Fruit fly (Drosophila melanogaster) whole organism, embryonic: ENCODE results near the gene Tps1.

Experiments used
- ATbp ChIP-seq: fragments of 200-800 bp; sonication (Bioruptor generic); optimal IDR thresholded peaks from 2 replicates; lab custom pipeline; 2017; ENCODE audit warnings: missing biosample characterization, mild to moderate bottlenecking, missing genetic modification characterization, missing genetic modification reagents
- Aef1 ChIP-seq: fragments of 200-800 bp; sonication (Bioruptor generic); IDR thresholded peaks from 3 replicates; pipeline ENCODE4 v1.3.6; 2022; ENCODE audit warnings: missing biosample characterization, missing genetic modification characterization
- Bdp1 ChIP-seq: fragments of 200-800 bp; sonication (Bioruptor generic); optimal IDR thresholded peaks from 3 replicates; lab custom pipeline; 2016; ENCODE audit warnings: missing biosample characterization, missing genetic modification characterization
- CG10267 ChIP-seq: fragments of 200-800 bp; sonication (Bioruptor generic); optimal IDR thresholded peaks from 2 replicates; lab custom pipeline; 2018; ENCODE audit warnings: missing biosample characterization, mild to moderate bottlenecking, missing genetic modification characterization, moderate library complexity
- CG11398 ChIP-seq: fragments of 200-800 bp; sonication (Bioruptor generic); optimal IDR thresholded peaks from 2 replicates; lab custom pipeline; 2016; ENCODE audit warnings: missing biosample characterization, missing genetic modification characterization
- CG14050 ChIP-seq: fragments of 200-800 bp; sonication (Bioruptor generic); IDR thresholded peaks from 3 replicates; pipeline ENCODE4 v1.3.6; 2022; ENCODE audit warnings: missing biosample characterization, missing genetic modification characterization
- CG14441 ChIP-seq: fragments of 200-800 bp; sonication (Bioruptor generic); IDR thresholded peaks from 2 replicates; pipeline ENCODE4 v1.3.6; 2022; ENCODE audit warnings: missing biosample characterization, missing genetic modification characterization
- CG14860 ChIP-seq: fragments of 200-800 bp; sonication (Bioruptor generic); IDR thresholded peaks from 3 replicates; pipeline ENCODE4 v1.3.6; 2022; ENCODE audit warnings: missing biosample characterization, missing genetic modification characterization; ENCODE audit not compliant: partially characterized antibody
- CG15514 ChIP-seq: fragments of 200-800 bp; sonication (Bioruptor generic); optimal IDR thresholded peaks from 3 replicates; lab custom pipeline; 2017; ENCODE audit warnings: missing biosample characterization, missing genetic modification characterization, mild to moderate bottlenecking, moderate library complexity, missing genetic modification reagents
- CG15696 ChIP-seq: fragments of 200-800 bp; sonication (Bioruptor generic); optimal IDR thresholded peaks from 2 replicates; lab custom pipeline; 2019; ENCODE audit warnings: missing biosample characterization, mild to moderate bottlenecking, missing genetic modification characterization, moderate library complexity
- CG1832 ChIP-seq: fragments of 200-800 bp; sonication (Bioruptor generic); optimal IDR thresholded peaks from 2 replicates; lab custom pipeline; 2017; ENCODE audit warnings: missing biosample characterization, mild to moderate bottlenecking, missing genetic modification characterization, inconsistent platforms
- CG2875 ChIP-seq: fragments of 200-800 bp; sonication (Bioruptor generic); optimal IDR thresholded peaks from 2 replicates; lab custom pipeline; 2017; ENCODE audit warnings: missing biosample characterization, mild to moderate bottlenecking, missing genetic modification characterization, missing genetic modification reagents
- CG3163 ChIP-seq: fragments of 200-800 bp; sonication (Bioruptor generic); optimal IDR thresholded peaks from 3 replicates; lab custom pipeline; 2016; ENCODE audit warnings: missing biosample characterization, missing genetic modification characterization
- CG3281 ChIP-seq: fragments of 200-800 bp; sonication (Bioruptor generic); optimal IDR thresholded peaks from 3 replicates; lab custom pipeline; 2017; ENCODE audit warnings: missing biosample characterization, mild to moderate bottlenecking, missing genetic modification characterization
- CG33213 ChIP-seq: fragments of 200-800 bp; sonication (Bioruptor generic); optimal IDR thresholded peaks from 3 replicates; lab custom pipeline; 2016; ENCODE audit warnings: missing biosample characterization, missing genetic modification characterization
- CG3407 ChIP-seq: fragments of 200-800 bp; sonication (Bioruptor generic); optimal IDR thresholded peaks from 2 replicates; lab custom pipeline; 2018; ENCODE audit warnings: missing biosample characterization, mild to moderate bottlenecking, missing genetic modification characterization
- CG6654 ChIP-seq: fragments of 200-800 bp; sonication (Bioruptor generic); optimal IDR thresholded peaks from 2 replicates; lab custom pipeline; 2017; ENCODE audit warnings: missing biosample characterization, mild to moderate bottlenecking, missing genetic modification characterization
- CG7987 ChIP-seq: fragments of 200-800 bp; sonication (Bioruptor generic); optimal IDR thresholded peaks from 2 replicates; lab custom pipeline; 2018; ENCODE audit warnings: missing biosample characterization, mild to moderate bottlenecking, missing genetic modification characterization, moderate library complexity
- Dad ChIP-seq: fragments of 200-800 bp; sonication (Bioruptor generic); optimal IDR thresholded peaks from 3 replicates; lab custom pipeline; 2016; ENCODE audit warnings: missing biosample characterization, missing genetic modification characterization
- Deaf1 ChIP-seq: fragments of 200-800 bp; optimal IDR thresholded peaks from 3 replicates; lab custom pipeline; 2019; ENCODE audit warnings: missing biosample characterization, mild to moderate bottlenecking, missing genetic modification characterization, moderate library complexity
- Doc3 ChIP-seq: fragments of 200-800 bp; sonication (Bioruptor generic); IDR thresholded peaks from 3 replicates; pipeline ENCODE4 v1.3.6; 2022; ENCODE audit warnings: missing biosample characterization, missing genetic modification characterization; ENCODE audit not compliant: partially characterized antibody
- Dp ChIP-seq: fragments of 200-800 bp; sonication (Bioruptor generic); optimal IDR thresholded peaks from 2 replicates; lab custom pipeline; 2018; ENCODE audit warnings: missing biosample characterization, mild to moderate bottlenecking, missing genetic modification characterization, moderate library complexity
- Elba2 ChIP-seq: fragments of 200-800 bp; sonication (Bioruptor generic); optimal IDR thresholded peaks from 3 replicates; lab custom pipeline; 2016; ENCODE audit warnings: missing biosample characterization, missing genetic modification characterization
- Ets97D ChIP-seq: fragments of 200-800 bp; sonication (Bioruptor generic); optimal IDR thresholded peaks from 3 replicates; lab custom pipeline; 2016; ENCODE audit warnings: missing biosample characterization, missing genetic modification characterization
- GATAe ChIP-seq: fragments of 200-800 bp; sonication (Bioruptor generic); conservative IDR thresholded peaks from 2 replicates; pipeline ENCODE4 v1.3.6; 2022; ENCODE audit warnings: missing biosample characterization, missing genetic modification characterization
- HLH54F ChIP-seq: fragments of 200-800 bp; sonication (Bioruptor generic); optimal IDR thresholded peaks from 3 replicates; lab custom pipeline; 2016; ENCODE audit warnings: missing biosample characterization, missing genetic modification characterization
- Hmr ChIP-seq: fragments of 200-800 bp; sonication (Bioruptor generic); optimal IDR thresholded peaks from 3 replicates; lab custom pipeline; 2017; ENCODE audit warnings: mild to moderate bottlenecking, missing biosample characterization, missing genetic modification reagents, missing genetic modification characterization
- Lhr ChIP-seq: fragments of 200-800 bp; sonication (Bioruptor generic); optimal IDR thresholded peaks from 3 replicates; lab custom pipeline; 2017; ENCODE audit warnings: mild to moderate bottlenecking, missing biosample characterization, missing genetic modification reagents, missing genetic modification characterization
- MESR4 ChIP-seq: fragments of 200-800 bp; sonication (Bioruptor generic); optimal IDR thresholded peaks from 2 replicates; lab custom pipeline; 2018; ENCODE audit warnings: missing biosample characterization, mild to moderate bottlenecking, missing genetic modification characterization, moderate library complexity
- Nf-YC ChIP-seq: fragments of 200-800 bp; optimal IDR thresholded peaks from 3 replicates; lab custom pipeline; 2019; ENCODE audit warnings: missing biosample characterization, mild to moderate bottlenecking, missing genetic modification characterization, moderate library complexity
- Sry-δ ChIP-seq: fragments of 200-800 bp; sonication (Bioruptor generic); optimal IDR thresholded peaks from 2 replicates; lab custom pipeline; 2016; ENCODE audit warnings: missing biosample characterization, missing genetic modification characterization
- ap ChIP-seq: fragments of 200-800 bp; sonication (Bioruptor generic); IDR thresholded peaks from 2 replicates; pipeline ENCODE4 v1.3.6; 2022; ENCODE audit warnings: missing biosample characterization, missing genetic modification characterization
- corto ChIP-seq: fragments of 200-800 bp; sonication (Bioruptor generic); optimal IDR thresholded peaks from 2 replicates; lab custom pipeline; 2016; ENCODE audit warnings: missing biosample characterization, mild to moderate bottlenecking, missing genetic modification characterization, moderate library complexity
- ham ChIP-seq: fragments of 200-800 bp; sonication (Bioruptor generic); IDR thresholded peaks from 2 replicates; pipeline ENCODE4 v1.3.6; 2022; ENCODE audit warnings: missing biosample characterization, missing genetic modification characterization
- hbn ChIP-seq: fragments of 200-800 bp; sonication (Bioruptor generic); IDR thresholded peaks from 2 replicates; pipeline ENCODE4 v1.3.6; 2022; ENCODE audit warnings: missing biosample characterization, missing genetic modification characterization; ENCODE audit not compliant: partially characterized antibody
- jing ChIP-seq: fragments of 200-800 bp; sonication (Bioruptor generic); optimal IDR thresholded peaks from 2 replicates; lab custom pipeline; 2018; ENCODE audit warnings: missing biosample characterization, mild to moderate bottlenecking, missing genetic modification characterization
- knrl ChIP-seq: fragments of 200-800 bp; sonication (Bioruptor generic); IDR thresholded peaks from 3 replicates; pipeline ENCODE4 v1.3.6; 2022; ENCODE audit warnings: missing biosample characterization, missing genetic modification characterization; ENCODE audit not compliant: partially characterized antibody
- nerfin-2 ChIP-seq: fragments of 200-800 bp; sonication (Bioruptor generic); IDR thresholded peaks from 2 replicates; pipeline ENCODE4 v1.3.6; 2022; ENCODE audit warnings: missing biosample characterization, missing genetic modification characterization; ENCODE audit not compliant: partially characterized antibody
- otp ChIP-seq: fragments of 200-800 bp; sonication (Bioruptor generic); IDR thresholded peaks from 3 replicates; pipeline ENCODE4, ENCODE4 v1.3.6; 2022; ENCODE audit warnings: missing biosample characterization, missing genetic modification characterization
- pros ChIP-seq: fragments of 200-800 bp; sonication (Bioruptor generic); optimal IDR thresholded peaks from 3 replicates; lab custom pipeline; 2019; ENCODE audit warnings: missing biosample characterization, mild to moderate bottlenecking, missing genetic modification characterization, moderate library complexity
- ranshi ChIP-seq: fragments of 200-800 bp; sonication (Bioruptor generic); IDR thresholded peaks from 2 replicates; pipeline ENCODE4 v1.3.6; 2022; ENCODE audit warnings: missing biosample characterization, missing genetic modification characterization
- repo ChIP-seq: fragments of 200-800 bp; sonication (Bioruptor generic); optimal IDR thresholded peaks from 2 replicates; lab custom pipeline; 2016; ENCODE audit warnings: missing biosample characterization, missing genetic modification characterization
- stwl ChIP-seq: fragments of 200-800 bp; sonication (Bioruptor generic); optimal IDR thresholded peaks from 3 replicates; lab custom pipeline; 2018; ENCODE audit warnings: missing biosample characterization, mild to moderate bottlenecking, missing genetic modification characterization, moderate library complexity
- tna ChIP-seq: fragments of 200-800 bp; sonication (Bioruptor generic); IDR thresholded peaks from 2 replicates; pipeline ENCODE4 v1.3.6; 2022; ENCODE audit warnings: missing biosample characterization, missing genetic modification characterization; ENCODE audit not compliant: partially characterized antibody
- trh ChIP-seq: fragments of 200-800 bp; sonication (Bioruptor generic); optimal IDR thresholded peaks from 2 replicates; lab custom pipeline; 2016; ENCODE audit warnings: missing biosample characterization, missing genetic modification characterization
- ttk ChIP-seq: fragments of 200-800 bp; sonication (Bioruptor generic); IDR thresholded peaks from 2 replicates; pipeline ENCODE4 v2.1.2; 2022; ENCODE audit warnings: missing biosample characterization, missing genetic modification characterization
- unc-4 ChIP-seq: fragments of 200-800 bp; sonication (Bioruptor generic); IDR thresholded peaks from 2 replicates; pipeline ENCODE4 v1.3.6; 2022; ENCODE audit warnings: missing biosample characterization, missing genetic modification characterization; ENCODE audit not compliant: partially characterized antibody
- yki ChIP-seq: fragments of >200 bp; optimal IDR thresholded peaks from 3 replicates; lab custom pipeline; 2018
- z ChIP-seq: fragments of 200-800 bp; sonication (Bioruptor generic); IDR thresholded peaks from 3 replicates; pipeline ENCODE4 v1.3.6; 2022; ENCODE audit warnings: missing biosample characterization, missing genetic modification characterization
- zfh1 ChIP-seq: fragments of 200-800 bp; sonication (Bioruptor generic); IDR thresholded peaks from 3 replicates; pipeline ENCODE4 v1.3.6; 2022; ENCODE audit warnings: missing biosample characterization, missing genetic modification characterization

Gene Tps1

dm6 chr2L:4403013-4403604 is 15.0 kb downstream of the Tps1 start, which contains the start of gene Dim1 (continued):
- TF ChIP-seq Lhr (GFP tag; lab: Kevin White, UChicago): peak; percentile 19
- TF ChIP-seq CG11398 (GFP tag; lab: Kevin White, UChicago): no peak
- TF ChIP-seq corto (GFP tag; lab: Kevin White, UChicago): no peak
- TF ChIP-seq jing: no peak
- TF ChIP-seq zfh1 (GFP tag; lab: Robert Waterston, UW): peak; percentile 30; the same call in 1 of the 3 replicates
- peak; percentile 92 for TF ChIP-seq Sry-δ (GFP tag; lab: Kevin White, UChicago)
- TF ChIP-seq ap: no peak
- peak; percentile 64 for TF ChIP-seq Doc3
- no peak for TF ChIP-seq otp (GFP tag; lab: Robert Waterston, UW)
- no peak for TF ChIP-seq Nf-YC (tag; lab: Kevin White, UChicago)
- peak; percentile 97 for TF ChIP-seq Ets97D (GFP tag; lab: Kevin White, UChicago)
- TF ChIP-seq CG14050: no peak
- peak; percentile 12 for TF ChIP-seq Hmr (GFP tag; lab: Kevin White, UChicago)
- peak; percentile 5 for TF ChIP-seq CG3163
- no peak for TF ChIP-seq CG6654
- TF ChIP-seq pros: no peak
- TF ChIP-seq repo (GFP tag; lab: Kevin White, UChicago): no peak
- TF ChIP-seq HLH54F (GFP tag; lab: Kevin White, UChicago): no peak
- TF ChIP-seq yki (lab: Kevin White, UChicago): no peak
- no peak for TF ChIP-seq ranshi
- TF ChIP-seq tna: peak; percentile 78
- TF ChIP-seq hbn (GFP tag; lab: Robert Waterston, UW): peak; percentile 77
- TF ChIP-seq CG7987 (GFP tag; lab: Kevin White, UChicago): peak; percentile 56
- peak; percentile 70 for TF ChIP-seq nerfin-2 (GFP tag; lab: Robert Waterston, UW)
- TF ChIP-seq stwl (tag; lab: Kevin White, UChicago): peak; percentile 82
- TF ChIP-seq z: no peak
- peak; percentile 69 for TF ChIP-seq MESR4 (GFP tag; lab: Kevin White, UChicago)
- TF ChIP-seq GATAe (GFP tag; lab: Robert Waterston, UW): no peak
- no peak for TF ChIP-seq CG10267 (tag; lab: Kevin White, UChicago)
- no peak for TF ChIP-seq ATbp (GFP tag; lab: Kevin White, UChicago)
- TF ChIP-seq trh (GFP tag; lab: Kevin White, UChicago): no peak
- TF ChIP-seq ham (GFP tag; lab: Robert Waterston, UW): no peak
- no peak for TF ChIP-seq Elba2 (GFP tag; lab: Kevin White, UChicago)
- peak; percentile 61 for TF ChIP-seq knrl
- no peak for TF ChIP-seq ttk
- TF ChIP-seq CG33213 (GFP tag; lab: Kevin White, UChicago): peak; percentile 49
- peak; percentile 33 for TF ChIP-seq CG2875
- no peak for TF ChIP-seq Bdp1 (GFP tag; lab: Kevin White, UChicago)
- peak; percentile 50 for TF ChIP-seq Dad (GFP tag; lab: Kevin White, UChicago)
- TF ChIP-seq Dp (GFP tag; lab: Kevin White, UChicago): peak; percentile 87
- TF ChIP-seq CG14441 (GFP tag; lab: Robert Waterston, UW): no peak
- peak; percentile 72 for TF ChIP-seq CG14860 (GFP tag; lab: Robert Waterston, UW)
- TF ChIP-seq CG15696 (tag; lab: Kevin White, UChicago): no peak
- TF ChIP-seq unc-4 (GFP tag; lab: Robert Waterston, UW): peak; percentile 75
- no peak for TF ChIP-seq CG3281
- TF ChIP-seq CG15514 (GFP tag; lab: Kevin White, UChicago): peak; percentile 54
- no peak for TF ChIP-seq CG1832 (GFP tag; lab: Kevin White, UChicago)
- TF ChIP-seq Aef1 (GFP tag; lab: Robert Waterston, UW): no peak
- no peak for TF ChIP-seq CG3407 (GFP tag; lab: Kevin White, UChicago)
- no peak for TF ChIP-seq Deaf1 (tag; lab: Kevin White, UChicago)
